Worm (Caenorhabditis elegans) whole organism, early embryonic: ENCODE results near the gene F09E10.5.

Experiments used
- B0310.2 ChIP-seq: sonication (generic microtip); optimal IDR thresholded peaks from 2 replicates; lab custom pipeline; 2016; ENCODE audit warnings: mild to moderate bottlenecking, missing genetic modification characterization, missing compliant biosample characterization
- aly-1 ChIP-seq: sonication (generic microtip); optimal IDR thresholded peaks from 2 replicates; lab custom pipeline; 2016; ENCODE audit warnings: missing genetic modification characterization, missing compliant biosample characterization
- ama-1 ChIP-seq: fragments of 150-350 bp; optimal IDR thresholded peaks from 2 replicates; lab custom pipeline; 2014
- ceh-13 ChIP-seq: fragments of 200-800 bp; sonication (Bioruptor generic); optimal IDR thresholded peaks from 2 replicates; lab custom pipeline; 2018; ENCODE audit warnings: mild to moderate bottlenecking, missing genetic modification characterization, missing compliant biosample characterization
- ceh-36 ChIP-seq: sonication (generic microtip); optimal IDR thresholded peaks from 2 replicates; lab custom pipeline; 2016; ENCODE audit warnings: missing genetic modification characterization, inconsistent platforms, missing compliant biosample characterization
- ets-7 ChIP-seq: sonication (generic microtip); optimal IDR thresholded peaks from 2 replicates; lab custom pipeline; 2016; ENCODE audit warnings: missing genotype, missing genetic modification characterization, missing compliant biosample characterization
- hmbx-1 ChIP-seq: sonication (generic microtip); optimal IDR thresholded peaks from 2 replicates; lab custom pipeline; 2016; ENCODE audit warnings: mild to moderate bottlenecking, missing genetic modification characterization, missing compliant biosample characterization
- hmg-4 ChIP-seq: fragments of 200-800 bp; sonication (Bioruptor generic); optimal IDR thresholded peaks from 2 replicates; lab custom pipeline; 2018; ENCODE audit warnings: mild to moderate bottlenecking, missing genetic modification characterization, missing compliant biosample characterization
- hnd-1 ChIP-seq: sonication (generic microtip); optimal IDR thresholded peaks from 2 replicates; lab custom pipeline; 2016; ENCODE audit warnings: missing genetic modification characterization, missing compliant biosample characterization
- pes-1 ChIP-seq: fragments of 200-800 bp; sonication (Bioruptor generic); IDR thresholded peaks from 2 replicates; pipeline ENCODE4 v1.3.6; 2022; ENCODE audit warnings: missing genetic modification reagents, missing genetic modification characterization, missing compliant biosample characterization
- scrt-1 ChIP-seq: fragments of 200-800 bp; sonication (Bioruptor generic); IDR thresholded peaks from 2 replicates; pipeline ENCODE4 v1.3.6; 2022; ENCODE audit warnings: missing genetic modification characterization, missing compliant biosample characterization
- tbx-11 ChIP-seq: fragments of 200-800 bp; sonication (Bioruptor generic); IDR thresholded peaks from 2 replicates; pipeline ENCODE4 v1.3.6; 2022; ENCODE audit warnings: missing genetic modification characterization, missing compliant biosample characterization
- tbx-37 ChIP-seq: fragments of 200-800 bp; sonication (Bioruptor generic); conservative IDR thresholded peaks from 2 replicates; pipeline ENCODE4 v1.3.6; 2022; ENCODE audit warnings: missing genetic modification reagents, missing genetic modification characterization, missing compliant biosample characterization
- tra-4 ChIP-seq: sonication (generic microtip); optimal IDR thresholded peaks from 2 replicates; lab custom pipeline; 2017; ENCODE audit warnings: missing genetic modification characterization, missing compliant biosample characterization

- TF ChIP-seq ceh-13 (GFP tag; lab: Kevin White, UChicago) (no peak), ceh-36 (tag; lab: Kevin White, UChicago) (no peak), tra-4 (no peak), B0310.2 (tag; lab: Kevin White, UChicago) (no peak), pes-1 (GFP tag; lab: Robert Waterston, UW) (no peak), ama-1 (lab: Kevin White, UChicago) (no peak), tbx-11 (GFP tag; lab: Robert Waterston, UW) (no peak), hmg-4 (no peak), scrt-1 (no peak), hnd-1 (tag; lab: Kevin White, UChicago) (no peak), aly-1 (no peak), hmbx-1 (tag; lab: Kevin White, UChicago) (no peak), ets-7 (no peak), tbx-37 (GFP tag; lab: Robert Waterston, UW) (no peak)
Observed at ce11 chrX:1473794-1474193, 20.4 kb downstream of the F09E10.5 start.
